Fruit fly (Drosophila melanogaster): ENCODE results near the gene CG9926.

Gene CG9926

dm6 chr3R:13980956-13981355, 30.0 kb upstream of the CG9926 start:
- TF ChIP-seq topi (GFP tag; optimal IDR thresholded peaks at IDR 0.05) (no peak), cyc (GFP tag; optimal IDR thresholded peaks at IDR 0.05) (no peak), CG8119 (GFP tag; IDR thresholded peaks at IDR 0.05) (no peak), CG31627 (GFP tag; optimal IDR thresholded peaks at IDR 0.05) (no peak), CG6163 (GFP tag; IDR thresholded peaks at IDR 0.05) (no peak), Eip78C (GFP tag) (no peak), Ets96B (tag; optimal IDR thresholded peaks at IDR 0.05) (no peak), acj6 (GFP tag; optimal IDR thresholded peaks at IDR 0.05) (no peak), CG10631 (GFP tag; optimal IDR thresholded peaks at IDR 0.05) (no peak), CG3032 (tag; optimal IDR thresholded peaks at IDR 0.05) (no peak), Sox15 (GFP tag; optimal IDR thresholded peaks at IDR 0.05) (no peak), CG3919 (GFP tag; optimal IDR thresholded peaks at IDR 0.05) (no peak), Ets21C (GFP tag; optimal IDR thresholded peaks at IDR 0.05) (no peak), vri (GFP tag; optimal IDR thresholded peaks at IDR 0.05) (no peak), Eip75B (GFP tag; optimal IDR thresholded peaks at IDR 0.05) (no peak), eg (GFP tag; IDR thresholded peaks at IDR 0.05) (no peak), CG11762 (GFP tag; optimal IDR thresholded peaks at IDR 0.05; ENCODE audit: insufficient read depth) (no peak), Blimp-1 (GFP tag; optimal IDR thresholded peaks at IDR 0.05) (no peak), CG11902 (GFP tag; optimal IDR thresholded peaks at IDR 0.05) (no peak), CG34406 (GFP tag; optimal IDR thresholded peaks at IDR 0.05) (no peak)

- TF ChIP-seq CG7368 (GFP tag; optimal IDR thresholded peaks at IDR 0.05) (no peak), svp (GFP tag) (peak; percentile 92), fkh (GFP tag; optimal IDR thresholded peaks at IDR 0.05) (peak; percentile 68)
Measured at dm6 chr3R:13978078-13978559, 27.2 kb upstream of the CG9926 start.

dm6 chr3R:13977126-13977991, 26.4 kb upstream of the CG9926 start:
- TF ChIP-seq CG8319 (GFP tag; optimal IDR thresholded peaks at IDR 0.05) (no peak), Sox102F (GFP tag; optimal IDR thresholded peaks at IDR 0.05) (no peak), Eip75B (GFP tag; optimal IDR thresholded peaks at IDR 0.05) (no peak), vri (GFP tag; optimal IDR thresholded peaks at IDR 0.05) (no peak), Hr39 (GFP tag; optimal IDR thresholded peaks at IDR 0.05) (no peak), eg (GFP tag; IDR thresholded peaks at IDR 0.05) (no peak), CG1621 (tag; optimal IDR thresholded peaks at IDR 0.05) (no peak), Lpt (GFP tag; optimal IDR thresholded peaks at IDR 0.05) (no peak), Eip93F (GFP tag; optimal IDR thresholded peaks at IDR 0.05) (peak; percentile 69), CG15336 (GFP tag; IDR thresholded peaks at IDR 0.05) (no peak), svp (GFP tag) (peak; percentile 43), Hr38 (GFP tag; optimal IDR thresholded peaks at IDR 0.05) (no peak), Eip78C (GFP tag) (peak; percentile 65), Sox14 (GFP tag; optimal IDR thresholded peaks at IDR 0.05) (peak; percentile 42), CG7368 (GFP tag; optimal IDR thresholded peaks at IDR 0.05) (no peak), achi (GFP tag; optimal IDR thresholded peaks at IDR 0.05) (no peak)

dm6 chr3R:13976070-13976492, 25.1 kb upstream of the CG9926 start:
- TF ChIP-seq CG6163 (GFP tag; IDR thresholded peaks at IDR 0.05): peak; percentile 8; the same call in 1 of the 3 replicates
- no peak for TF ChIP-seq CG1621 (tag; optimal IDR thresholded peaks at IDR 0.05)
- TF ChIP-seq CG6276 (GFP tag; optimal IDR thresholded peaks at IDR 0.05): peak; percentile 63
- TF ChIP-seq CG6808 (GFP tag; optimal IDR thresholded peaks at IDR 0.05): no peak
- TF ChIP-seq Eip78C (GFP tag): peak; percentile 69
- no peak for TF ChIP-seq CG32006 (GFP tag; optimal IDR thresholded peaks at IDR 0.05)
- peak; percentile 50 for TF ChIP-seq fkh (GFP tag; optimal IDR thresholded peaks at IDR 0.05)
- peak; percentile 24 for TF ChIP-seq net (GFP tag; optimal IDR thresholded peaks at IDR 0.05)
- peak; percentile 13; the same call in 1 of the 2 replicates for TF ChIP-seq CG15336 (GFP tag; IDR thresholded peaks at IDR 0.05)
- TF ChIP-seq eg (GFP tag; IDR thresholded peaks at IDR 0.05): peak; percentile 64; the same call in 1 of the 3 replicates
- TF ChIP-seq Met (GFP tag; optimal IDR thresholded peaks at IDR 0.05): peak; percentile 19
- peak in 1 of 2 experiments; percentile 41 for TF ChIP-seq ss (GFP tag; optimal IDR thresholded peaks at IDR 0.05)
- peak; percentile 39 for TF ChIP-seq dsx (GFP tag; optimal IDR thresholded peaks at IDR 0.05; ENCODE audit: poor library complexity, severe bottlenecking)
- no peak for TF ChIP-seq spab (GFP tag; optimal IDR thresholded peaks at IDR 0.05)
- TF ChIP-seq Eip75B (GFP tag; optimal IDR thresholded peaks at IDR 0.05): peak; percentile 8
- TF ChIP-seq svp (GFP tag): no peak
- TF ChIP-seq CG8119 (GFP tag; IDR thresholded peaks at IDR 0.05): peak; percentile 37; the same call in 1 of the 3 replicates
- peak; percentile 48 for TF ChIP-seq CG6854 (GFP tag; optimal IDR thresholded peaks at IDR 0.05)
- peak; percentile 95 for TF ChIP-seq vri (GFP tag; optimal IDR thresholded peaks at IDR 0.05)
- no peak for TF ChIP-seq CG8319 (GFP tag; optimal IDR thresholded peaks at IDR 0.05)

Data from whole organism, prepupa.